Worm (Caenorhabditis elegans) whole organism, L1 larva: ENCODE results near the gene C08G5.6.

ENCODE experiments used
- C04F5.9 ChIP-seq: sonication (generic microtip); optimal IDR thresholded peaks from 2 replicates; lab custom pipeline; 2016; ENCODE audit warnings: missing genetic modification characterization, missing compliant biosample characterization
- C16A3.4 ChIP-seq: fragments of 150-350 bp; optimal IDR thresholded peaks from 2 replicates; lab custom pipeline; 2014; ENCODE audit warnings: missing biosample characterization, missing genetic modification characterization
- C34B4.2 ChIP-seq: sonication (generic microtip); optimal IDR thresholded peaks from 2 replicates; lab custom pipeline; 2017; ENCODE audit warnings: mild to moderate bottlenecking, missing genetic modification characterization, missing compliant biosample characterization
- blmp-1 ChIP-seq: fragments of 150-350 bp; optimal IDR thresholded peaks from 2 replicates; lab custom pipeline; 2014; ENCODE audit warnings: missing biosample characterization, missing genetic modification characterization
- ceh-88 ChIP-seq: fragments of 200-800 bp; sonication (Bioruptor generic); IDR thresholded peaks from 2 replicates; pipeline ENCODE4 v1.3.6; 2022; ENCODE audit warnings: missing genetic modification characterization, missing compliant biosample characterization
- ces-1 ChIP-seq: fragments of 150-350 bp; optimal IDR thresholded peaks from 2 replicates; lab custom pipeline; 2014; ENCODE audit warnings: missing biosample characterization, missing genetic modification reagents, missing genetic modification characterization
- dpl-1 ChIP-seq, 3 experiments: fragments of 150-350 bp in 2 of 3; sonication (generic microtip) in 1 of 3; optimal IDR thresholded peaks; 2 replicates each; lab custom pipeline; 2014 to 2017; ENCODE audit warnings: missing biosample characterization in 3 of 3, missing genetic modification characterization in 3 of 3, missing genetic modification reagents in 3 of 3
- dsc-1 ChIP-seq: sonication (generic microtip); optimal IDR thresholded peaks from 2 replicates; lab custom pipeline; 2016; ENCODE audit warnings: mild to moderate bottlenecking, missing genetic modification characterization, missing compliant biosample characterization
- efl-1 ChIP-seq, 4 experiments: fragments of 150-350 bp; optimal IDR thresholded peaks in 3 of 4; peaks in 1 of 4; 1 replicate in 1 of 4; 2 replicates in 3 of 4; lab custom pipeline; 2014; ENCODE audit warnings: missing biosample characterization in 2 of 4, missing genetic modification characterization in 2 of 4, missing genetic modification reagents in 2 of 4
- efl-3 ChIP-seq: fragments of 200-800 bp; sonication (Bioruptor generic); optimal IDR thresholded peaks from 2 replicates; lab custom pipeline; 2018; ENCODE audit warnings: mild to moderate bottlenecking, missing genetic modification characterization, missing compliant biosample characterization
- ets-5 ChIP-seq: fragments of 200-800 bp; sonication (Bioruptor generic); IDR thresholded peaks from 2 replicates; pipeline ENCODE4 v1.3.6; 2022; ENCODE audit warnings: missing genetic modification characterization, missing compliant biosample characterization
- grh-1 ChIP-seq: fragments of 200-800 bp; sonication (Bioruptor generic); IDR thresholded peaks from 2 replicates; pipeline ENCODE4 v1.3.6; 2022; ENCODE audit warnings: missing genetic modification reagents, missing genetic modification characterization, missing compliant biosample characterization
- lin-13 ChIP-seq: fragments of 150-350 bp; optimal IDR thresholded peaks from 2 replicates; lab custom pipeline; 2014; ENCODE audit warnings: missing biosample characterization, missing genetic modification reagents, missing genetic modification characterization
- lin-15B ChIP-seq: fragments of 150-350 bp; sonication (generic microtip); optimal IDR thresholded peaks from 3 replicates; lab custom pipeline; 2014; ENCODE audit warnings: missing biosample characterization, missing genetic modification characterization
- lin-35 ChIP-seq, 2 experiments: fragments of 150-350 bp; optimal IDR thresholded peaks; 2 replicates each; lab custom pipeline; 2014; ENCODE audit warnings: missing biosample characterization in 2 of 2, missing genetic modification characterization in 2 of 2, missing genetic modification reagents in 2 of 2
- lin-39 ChIP-seq: fragments of 150-350 bp; optimal IDR thresholded peaks from 2 replicates; lab custom pipeline; 2014; ENCODE audit warnings: missing biosample characterization, missing genetic modification reagents, missing genetic modification characterization
- lsy-2 ChIP-seq, 2 experiments: fragments of 150-350 bp; optimal IDR thresholded peaks; 2 replicates each; lab custom pipeline; 2014; ENCODE audit warnings: missing biosample characterization in 2 of 2, missing genetic modification characterization in 2 of 2
- mdl-1 ChIP-seq, 2 experiments: fragments of 150-350 bp; optimal IDR thresholded peaks; 2 replicates each; lab custom pipeline; 2014 to 2017; ENCODE audit warnings: missing biosample characterization in 2 of 2, missing genetic modification characterization in 2 of 2, inconsistent platforms in 1 of 2
- mef-2 ChIP-seq: fragments of 150-350 bp; optimal IDR thresholded peaks from 2 replicates; lab custom pipeline; 2014; ENCODE audit warnings: missing biosample characterization, missing genetic modification characterization
- nhr-11 ChIP-seq: fragments of 150-350 bp; optimal IDR thresholded peaks from 2 replicates; lab custom pipeline; 2014; ENCODE audit warnings: missing biosample characterization, missing genetic modification characterization
- nhr-20 ChIP-seq: sonication (generic microtip); optimal IDR thresholded peaks from 2 replicates; lab custom pipeline; 2016; ENCODE audit warnings: mild to moderate bottlenecking, missing genetic modification characterization, missing compliant biosample characterization
- nhr-47 ChIP-seq: sonication (generic microtip); optimal IDR thresholded peaks from 2 replicates; lab custom pipeline; 2016; ENCODE audit warnings: mild to moderate bottlenecking, missing genetic modification characterization, moderate library complexity, missing compliant biosample characterization
- nhr-71 ChIP-seq: sonication (generic microtip); optimal IDR thresholded peaks from 2 replicates; lab custom pipeline; 2016; ENCODE audit warnings: mild to moderate bottlenecking, missing genetic modification characterization, moderate library complexity, missing compliant biosample characterization
- nhr-85 ChIP-seq: sonication (generic microtip); peaks from one replicate; lab custom pipeline; 2016; ENCODE audit warnings: missing genetic modification characterization, inconsistent platforms, missing compliant biosample characterization
- pag-3 ChIP-seq: sonication (generic microtip); optimal IDR thresholded peaks from 2 replicates; lab custom pipeline; 2017; ENCODE audit warnings: missing genetic modification characterization, mild to moderate bottlenecking, missing compliant biosample characterization, antibody characterized with exemption, borderline replicate concordance; ENCODE audit not compliant: insufficient read depth
- pax-3 ChIP-seq: fragments of 200-800 bp; sonication (Bioruptor generic); optimal IDR thresholded peaks from 2 replicates; lab custom pipeline; 2018; ENCODE audit warnings: mild to moderate bottlenecking, missing genetic modification characterization, moderate library complexity, missing compliant biosample characterization
- snu-23 ChIP-seq: sonication (generic microtip); optimal IDR thresholded peaks from 2 replicates; lab custom pipeline; 2016; ENCODE audit warnings: missing genetic modification characterization, missing compliant biosample characterization
- sup-37 ChIP-seq: fragments of 200-800 bp; sonication (Bioruptor generic); optimal IDR thresholded peaks from 2 replicates; lab custom pipeline; 2018; ENCODE audit warnings: mild to moderate bottlenecking, missing genetic modification characterization, missing compliant biosample characterization
- unc-130 ChIP-seq: fragments of 150-350 bp; optimal IDR thresholded peaks from 2 replicates; lab custom pipeline; 2017; ENCODE audit warnings: missing biosample characterization, missing genetic modification characterization, inconsistent platforms
- unc-86 ChIP-seq: sonication (generic microtip); optimal IDR thresholded peaks from 2 replicates; lab custom pipeline; 2016; ENCODE audit warnings: missing genetic modification characterization, missing compliant biosample characterization
- unc-98 ChIP-seq: fragments of 200-800 bp; sonication (Bioruptor generic); IDR thresholded peaks from 2 replicates; pipeline ENCODE4 v1.3.6; 2022; ENCODE audit warnings: missing genetic modification characterization, missing compliant biosample characterization
- xbp-1 ChIP-seq: sonication (generic microtip); optimal IDR thresholded peaks from 2 replicates; lab custom pipeline; 2016; ENCODE audit warnings: missing genetic modification characterization, missing compliant biosample characterization

C08G5.6 gene

DNA sequence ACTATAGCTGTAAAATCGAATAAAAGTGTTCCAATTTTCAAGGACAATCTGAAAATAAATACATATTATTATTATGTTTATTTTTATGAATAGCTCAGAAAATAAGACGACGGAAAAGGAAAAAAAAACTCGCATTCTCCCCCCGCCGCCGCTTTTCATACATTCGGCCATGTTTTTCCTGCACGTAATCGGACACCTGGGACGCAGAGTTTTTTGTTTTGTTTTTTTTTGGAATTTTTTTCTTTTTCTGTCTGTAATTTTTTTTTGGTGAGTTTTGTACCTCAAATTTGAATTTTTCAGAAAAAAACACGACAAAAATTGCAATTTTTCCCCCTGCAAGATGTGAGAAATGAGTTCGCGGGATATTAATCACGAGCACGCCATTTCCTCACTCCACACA, at the start of gene C08G5.6:
Gene C08G5.6 (plus strand): TSS at position 301 of the 400 bp plus-strand sequence.
- TF ChIP-seq lin-13 (GFP tag; lab: Kevin White, UChicago), result no peak
- no peak for TF ChIP-seq mdl-1 (tag; optimal IDR thresholded peaks at IDR 0.05; lab: Kevin White, UChicago)
- TF ChIP-seq nhr-85 (tag; lab: Kevin White, UChicago), result no peak
- no peak for TF ChIP-seq C16A3.4 (tag; lab: Kevin White, UChicago)
- no peak for TF ChIP-seq unc-130 (tag; lab: Kevin White, UChicago)
- no peak for TF ChIP-seq nhr-20 (tag; lab: Kevin White, UChicago)
- no peak for TF ChIP-seq snu-23 (GFP tag; lab: Kevin White, UChicago)

DNA sequence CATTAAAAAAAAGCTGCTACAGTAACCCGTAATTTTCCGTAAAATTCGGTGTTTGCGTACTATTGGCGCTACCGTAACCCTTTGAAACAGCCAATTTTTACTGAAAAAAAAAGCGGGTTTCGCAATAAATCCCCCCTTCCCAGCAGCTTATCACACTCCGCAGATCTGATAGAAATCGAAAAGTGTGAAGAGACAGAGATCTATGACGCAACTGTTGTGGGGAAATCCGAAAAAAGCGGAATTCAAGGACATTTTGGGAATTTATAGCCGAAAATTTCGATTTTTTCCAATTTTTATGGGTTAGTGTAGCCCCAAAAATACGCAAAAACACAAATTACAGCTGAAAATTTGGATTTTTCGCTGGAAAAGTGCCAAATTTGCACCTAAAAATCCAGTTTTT, 48.4 kb upstream of the C08G5.6 start:
- TF ChIP-seq nhr-47 (tag; lab: Kevin White, UChicago) (no peak), blmp-1 (tag; lab: Kevin White, UChicago) (peak; percentile 78)
- TF ChIP-seq, all 84 proteins: peak for 1

DNA sequence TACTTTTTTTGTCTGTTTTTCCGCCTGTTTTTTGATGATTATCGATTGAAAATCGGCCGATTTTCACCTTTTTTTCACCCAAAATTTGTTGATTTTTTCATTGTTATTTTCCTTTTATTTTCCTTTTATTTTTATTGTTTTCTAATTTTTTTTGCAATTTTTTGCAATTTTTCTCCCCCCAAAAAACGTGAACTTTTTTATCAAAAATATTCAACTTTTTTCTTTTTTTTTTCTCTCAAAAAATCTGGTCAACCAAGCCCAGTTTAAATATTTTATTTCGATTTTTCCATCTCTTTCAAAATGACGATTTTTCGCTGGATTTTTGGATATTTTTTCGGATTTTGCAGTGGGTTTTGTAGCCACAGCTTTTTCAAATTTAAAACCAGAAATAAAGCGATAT, 46.9 kb upstream of the C08G5.6 start, which contains the start of gene rfip-2:
Gene rfip-2 (plus strand): TSS at position 301 of the 400 bp plus-strand sequence.
- TF ChIP-seq dsc-1 (tag; lab: Kevin White, UChicago) (no peak), C34B4.2 (no peak), unc-98 (GFP tag; lab: Robert Waterston, UW) (no peak), mdl-1 (tag; optimal IDR thresholded peaks at IDR 0.05; lab: Kevin White, UChicago) (no peak), nhr-71 (tag; lab: Kevin White, UChicago) (no peak), lin-15B (tag; lab: Kevin White, UChicago) (no peak), C04F5.9 (no peak), unc-86 (tag; lab: Kevin White, UChicago) (no peak), lsy-2 (tag; optimal IDR thresholded peaks at IDR 0.05; lab: Kevin White, UChicago) (no peak), ceh-88 (GFP tag; lab: Robert Waterston, UW) (no peak), nhr-20 (tag; lab: Kevin White, UChicago) (no peak), dpl-1 (GFP tag; optimal IDR thresholded peaks at IDR 0.05; lab: Kevin White, UChicago) (no peak), grh-1 (GFP tag; lab: Robert Waterston, UW) (no peak), efl-3 (GFP tag; lab: Kevin White, UChicago) (no peak), nhr-11 (tag; lab: Kevin White, UChicago) (no peak), lin-35 (GFP tag; optimal IDR thresholded peaks at IDR 0.05; lab: Kevin White, UChicago) (no peak), pax-3 (no peak), xbp-1 (tag; lab: Kevin White, UChicago) (no peak), mef-2 (no peak), lin-39 (tag; lab: Kevin White, UChicago) (no peak)

DNA sequence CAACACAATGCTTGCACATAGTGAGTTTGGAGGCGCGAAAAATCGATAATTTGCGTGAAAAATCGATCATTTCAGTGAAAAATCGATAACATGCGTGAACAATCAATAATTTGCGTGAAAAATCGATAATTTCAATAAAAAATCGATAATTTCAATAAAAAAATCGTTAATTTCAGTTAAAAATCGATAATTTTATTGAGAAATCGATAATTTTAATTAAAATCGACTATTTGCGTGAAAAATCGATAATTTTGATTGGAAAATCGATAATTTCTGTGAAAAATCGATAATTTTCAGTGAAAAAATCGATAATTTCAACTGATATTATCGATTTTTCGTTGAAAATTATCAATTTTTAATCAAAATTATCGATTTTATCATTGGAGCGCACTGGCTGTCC, 46.3 kb upstream of the C08G5.6 start:
- TF ChIP-seq efl-1 (optimal IDR thresholded peaks at IDR 0.05; lab: Kevin White, UChicago) (no peak), efl-1 (GFP tag; optimal IDR thresholded peaks at IDR 0.05 in 1 of 2; lab: Kevin White, UChicago) (peak in 1 of 2 experiments; percentile 69), sup-37 (GFP tag; lab: Kevin White, UChicago) (no peak)
- TF ChIP-seq, all 84 proteins: peak for 1

DNA sequence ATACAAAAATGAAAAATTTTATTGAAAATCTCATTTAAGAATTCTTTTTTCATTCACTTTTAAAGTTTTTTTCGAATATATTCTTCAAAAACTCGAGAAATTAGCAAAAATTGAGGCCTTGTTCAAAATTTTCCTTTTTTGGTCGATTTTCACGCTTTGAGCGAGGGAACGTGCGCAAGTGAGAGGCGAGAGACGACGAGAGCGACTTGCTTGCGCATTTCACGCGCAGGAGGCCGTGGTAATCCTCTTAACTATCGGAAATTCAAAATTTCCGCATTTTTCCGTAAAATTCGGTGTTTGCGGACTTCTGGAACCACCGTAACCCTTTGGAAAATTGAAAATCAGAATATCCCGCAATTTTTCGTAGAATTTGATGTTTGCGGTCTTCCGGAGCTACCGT, 40.4 kb upstream of the C08G5.6 start:
- TF ChIP-seq lsy-2 (tag; optimal IDR thresholded peaks at IDR 0.05; lab: Kevin White, UChicago) (peak in 1 of 2 experiments; percentile 13), nhr-47 (tag; lab: Kevin White, UChicago) (peak; percentile 39), nhr-85 (tag; lab: Kevin White, UChicago) (no peak), unc-86 (tag; lab: Kevin White, UChicago) (no peak), lin-13 (GFP tag; lab: Kevin White, UChicago) (no peak), sup-37 (GFP tag; lab: Kevin White, UChicago) (no peak), nhr-71 (tag; lab: Kevin White, UChicago) (peak; percentile 11), pag-3 (no peak), ces-1 (no peak), efl-1 (optimal IDR thresholded peaks at IDR 0.05; lab: Kevin White, UChicago) (peak in 1 of 2 experiments; percentile 43), efl-1 (GFP tag; optimal IDR thresholded peaks at IDR 0.05 in 1 of 2; lab: Kevin White, UChicago) (peak; percentile 29 to 94), ets-5 (no peak), mef-2 (no peak), dpl-1 (GFP tag; optimal IDR thresholded peaks at IDR 0.05; lab: Kevin White, UChicago) (peak in 2 of 3 experiments; percentile 12 to 16)
